Worm (Caenorhabditis elegans): ENCODE measurements around the gene glod-4.
A peak's percentile ranks its signal among the peaks of the same experiment; 100 is the strongest.

The glod-4 gene

DNA sequence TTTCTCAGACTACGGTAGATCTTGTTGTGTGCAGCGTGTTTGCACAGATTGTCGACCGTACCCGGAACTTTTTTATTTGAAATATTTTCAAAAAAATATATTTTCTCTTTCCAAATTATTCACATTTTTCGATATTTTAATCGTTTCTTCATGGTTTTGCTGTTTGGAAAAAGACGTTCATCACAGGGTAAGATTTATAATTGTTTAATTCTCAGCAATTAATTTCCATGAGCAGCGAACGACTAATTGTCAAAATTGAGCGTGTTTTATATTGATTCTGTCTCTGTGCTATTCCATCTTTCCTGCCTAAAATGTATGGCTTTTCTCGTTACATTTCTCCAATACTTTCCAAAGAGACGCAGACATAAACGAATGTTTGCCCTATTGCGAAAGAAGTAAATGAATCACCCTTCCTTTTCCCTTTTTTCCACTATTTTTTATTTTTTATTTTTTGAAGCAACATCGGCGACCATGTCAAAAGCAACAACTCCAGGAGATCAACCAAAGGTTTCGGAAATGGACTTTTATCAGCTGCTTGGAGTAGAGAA lies 37.8 kb downstream of the glod-4 start, which contains the start of gene dnj-16:
Gene dnj-16 (plus strand): TSS at position 51 of the 548 bp plus-strand sequence.
- TF ChIP-seq pha-4 (GFP tag; IDR thresholded peaks at IDR 0.05) = no peak
- peak; percentile 49 for TF ChIP-seq pha-4 (tag; optimal IDR thresholded peaks at IDR 0.05)
- no peak for TF ChIP-seq mxl-3 (GFP tag; optimal IDR thresholded peaks at IDR 0.05)
- peak; percentile 1 for TF ChIP-seq dpl-1 (GFP tag; optimal IDR thresholded peaks at IDR 0.05)
- TF ChIP-seq lin-13 (GFP tag; optimal IDR thresholded peaks at IDR 0.05) = peak; percentile 10
- TF ChIP-seq pqm-1 (tag; optimal IDR thresholded peaks at IDR 0.05) = peak; percentile 36
- peak in 1 of 2 experiments; percentile 71 for TF ChIP-seq lsy-2 (tag; optimal IDR thresholded peaks at IDR 0.05)
- TF ChIP-seq dve-1 (tag; optimal IDR thresholded peaks at IDR 0.05; ENCODE audit: insufficient read depth) = peak; percentile 60
- no peak for TF ChIP-seq ZK546.5 (tag; optimal IDR thresholded peaks at IDR 0.05)
- TF ChIP-seq mdl-1 (tag; optimal IDR thresholded peaks at IDR 0.05) = peak in 1 of 2 experiments; percentile 2
- TF ChIP-seq nhr-28 (tag; optimal IDR thresholded peaks at IDR 0.05) = peak; percentile 34
- TF ChIP-seq mep-1 (tag; optimal IDR thresholded peaks at IDR 0.05) = peak; percentile 49
- TF ChIP-seq nhr-6 (tag; optimal IDR thresholded peaks at IDR 0.05) = peak; percentile 79
- TF ChIP-seq hlh-11 (tag; optimal IDR thresholded peaks at IDR 0.05) = peak; percentile 34
- 0 out of 2 replicates have a peak, but pooled peaks have one; percentile 24 for TF ChIP-seq madf-9 (GFP tag; conservative IDR thresholded peaks at IDR 0.05)
- TF ChIP-seq mes-2 (tag; optimal IDR thresholded peaks at IDR 0.05; ENCODE audit: poor library complexity, severe bottlenecking) = peak; percentile 68
- TF ChIP-seq F10B5.3 (tag; optimal IDR thresholded peaks at IDR 0.05) = no peak
- no peak for TF ChIP-seq daf-16 (GFP tag; optimal IDR thresholded peaks at IDR 0.05)
- TF ChIP-seq daf-16 (tag; optimal IDR thresholded peaks at IDR 0.05) = peak; percentile 17
- no peak for TF ChIP-seq F49E8.2 (tag; optimal IDR thresholded peaks at IDR 0.05; ENCODE audit: borderline replicate concordance)
- no peak for TF ChIP-seq nhr-111 (GFP tag; optimal IDR thresholded peaks at IDR 0.05)
- TF ChIP-seq T20F7.1 (GFP tag; optimal IDR thresholded peaks at IDR 0.05) = peak; percentile 3

DNA sequence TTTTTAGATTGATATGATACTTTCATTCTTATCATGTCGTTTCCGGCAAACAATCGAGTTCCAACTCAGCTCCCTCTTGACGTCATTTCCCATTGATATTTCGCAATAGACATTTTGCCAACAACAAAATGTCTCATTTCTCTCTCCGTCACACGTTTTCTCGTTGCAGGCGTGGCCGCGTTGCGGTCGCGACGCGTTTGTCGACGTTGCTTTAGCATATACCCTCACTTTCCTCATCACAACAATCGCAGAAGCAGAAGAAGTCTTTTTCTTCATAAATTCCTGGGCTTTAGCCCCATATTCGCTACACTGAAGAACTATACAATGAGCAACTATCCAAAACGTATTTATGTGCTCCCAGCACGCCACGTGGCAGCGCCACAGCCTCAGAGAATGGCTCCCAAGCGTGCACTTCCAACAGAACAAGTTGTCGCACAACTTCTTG lies 40.3 kb downstream of the glod-4 start, which contains the start of gene xbp-1:
Gene xbp-1 (plus strand): TSS at position 151 of the 445 bp plus-strand sequence.
- TF ChIP-seq ceh-44 (GFP tag; IDR thresholded peaks at IDR 0.05) (no peak), mxl-2 (GFP tag; conservative IDR thresholded peaks at IDR 0.05) (0 out of 2 replicates have a peak, but pooled peaks have one; percentile 17), hlh-11 (tag; optimal IDR thresholded peaks at IDR 0.05) (peak; percentile 98), nhr-28 (tag; optimal IDR thresholded peaks at IDR 0.05) (peak; percentile 92), lin-29 (GFP tag; IDR thresholded peaks at IDR 0.05) (no peak), madf-9 (GFP tag; conservative IDR thresholded peaks at IDR 0.05) (peak; percentile 82), mep-1 (tag; optimal IDR thresholded peaks at IDR 0.05) (peak; percentile 92), dmd-8 (GFP tag; IDR thresholded peaks at IDR 0.05) (no peak), nhr-6 (tag; optimal IDR thresholded peaks at IDR 0.05) (peak; percentile 89), hif-1 (tag; optimal IDR thresholded peaks at IDR 0.05) (peak; percentile 51 to 87), ZK337.2 (GFP tag; IDR thresholded peaks at IDR 0.05) (0 out of 2 replicates have a peak, but pooled peaks have one; percentile 23), nhr-48 (tag; optimal IDR thresholded peaks at IDR 0.05) (peak; percentile 82), T26A8.4 (GFP tag; IDR thresholded peaks at IDR 0.05) (peak; percentile 58), mdl-1 (tag; optimal IDR thresholded peaks at IDR 0.05) (peak; percentile 74 to 93), nhr-42 (GFP tag; IDR thresholded peaks at IDR 0.05) (0 out of 2 replicates have a peak, but pooled peaks have one; percentile 64), D1046.2 (GFP tag; IDR thresholded peaks at IDR 0.05) (no peak), sdz-12 (GFP tag; optimal IDR thresholded peaks at IDR 0.05) (peak; percentile 50), lsy-2 (tag; optimal IDR thresholded peaks at IDR 0.05) (peak; percentile 82 to 94), T20F7.1 (GFP tag; optimal IDR thresholded peaks at IDR 0.05) (peak; percentile 88), mxl-3 (GFP tag; optimal IDR thresholded peaks at IDR 0.05) (peak; percentile 97), snpc-4 (tag; optimal IDR thresholded peaks at IDR 0.05) (no peak), mdt-29 (GFP tag; IDR thresholded peaks at IDR 0.05) (peak; percentile 49; the same call in 1 of the 2 replicates), lin-1 (GFP tag; IDR thresholded peaks at IDR 0.05) (peak; percentile 99), dpl-1 (GFP tag; optimal IDR thresholded peaks at IDR 0.05) (peak; percentile 79), lir-3 (tag; optimal IDR thresholded peaks at IDR 0.05) (no peak), nhr-237 (tag; optimal IDR thresholded peaks at IDR 0.05) (no peak), skn-1 (tag; optimal IDR thresholded peaks at IDR 0.05) (no peak), dmd-6 (GFP tag; IDR thresholded peaks at IDR 0.05) (peak; percentile 98), daf-19 (GFP tag; conservative IDR thresholded peaks at IDR 0.05) (peak; percentile 45; the same call in 1 of the 2 replicates), ctbp-1 (GFP tag; IDR thresholded peaks at IDR 0.05) (peak; percentile 75; the same call in 1 of the 2 replicates), nhr-76 (tag; optimal IDR thresholded peaks at IDR 0.05) (no peak), tra-1 (GFP tag; IDR thresholded peaks at IDR 0.05) (peak; percentile 81), ama-1 (optimal IDR thresholded peaks at IDR 0.05) (peak; percentile 91), pha-4 (GFP tag; IDR thresholded peaks at IDR 0.05) (peak; percentile 77), pha-4 (tag; optimal IDR thresholded peaks at IDR 0.05) (no peak), Y5F2A.4 (GFP tag; optimal IDR thresholded peaks at IDR 0.05) (no peak), ztf-11 (tag; optimal IDR thresholded peaks at IDR 0.05) (no peak)
